Fruit fly (Drosophila melanogaster) whole organism, embryonic: ENCODE measurements around the gene udt.
A peak's percentile ranks its signal among the peaks of the same experiment; 100 is the strongest.

Experiments
- Abd-B ChIP-seq: fragments of 200-800 bp; sonication (Bioruptor generic); optimal IDR thresholded peaks from 2 replicates; lab custom pipeline; 2018; ENCODE audit warnings: missing biosample characterization, mild to moderate bottlenecking, missing genetic modification characterization, moderate library complexity
- Asciz ChIP-seq: fragments of 200-800 bp; sonication (Bioruptor generic); optimal IDR thresholded peaks from 2 replicates; lab custom pipeline; 2017; ENCODE audit warnings: missing biosample characterization, mild to moderate bottlenecking, missing genetic modification characterization, missing genetic modification reagents
- C15 ChIP-seq: fragments of 200-800 bp; sonication (Bioruptor generic); IDR thresholded peaks from 3 replicates; pipeline ENCODE4 v1.3.6; 2022; ENCODE audit warnings: missing biosample characterization, missing genetic modification characterization
- CG12155 ChIP-seq: fragments of 200-800 bp; sonication (Bioruptor generic); optimal IDR thresholded peaks from 3 replicates; lab custom pipeline; 2016; ENCODE audit warnings: missing biosample characterization, missing genetic modification characterization
- CG12391 ChIP-seq: fragments of 200-800 bp; sonication (Bioruptor generic); optimal IDR thresholded peaks from 3 replicates; lab custom pipeline; 2018; ENCODE audit warnings: missing biosample characterization, mild to moderate bottlenecking, missing genetic modification characterization, moderate library complexity
- CG12942 ChIP-seq: fragments of 200-800 bp; sonication (Bioruptor generic); optimal IDR thresholded peaks from 3 replicates; lab custom pipeline; 2016; ENCODE audit warnings: missing biosample characterization, missing genetic modification characterization
- CG13123 ChIP-seq: fragments of 200-800 bp; sonication (Bioruptor generic); optimal IDR thresholded peaks from 2 replicates; lab custom pipeline; 2016; ENCODE audit warnings: missing biosample characterization, missing genetic modification characterization
- CG14965 ChIP-seq: fragments of 200-800 bp; sonication (Bioruptor generic); optimal IDR thresholded peaks from 2 replicates; lab custom pipeline; 2016; ENCODE audit warnings: missing biosample characterization, missing genetic modification characterization, borderline replicate concordance
- CG15479 ChIP-seq: fragments of 200-800 bp; sonication (Bioruptor generic); optimal IDR thresholded peaks from 3 replicates; lab custom pipeline; 2019; ENCODE audit warnings: missing biosample characterization, mild to moderate bottlenecking, missing genetic modification characterization, moderate library complexity
- CG15601 ChIP-seq: fragments of 200-800 bp; sonication (Bioruptor generic); optimal IDR thresholded peaks from 3 replicates; lab custom pipeline; 2019; ENCODE audit warnings: missing biosample characterization, mild to moderate bottlenecking, missing genetic modification characterization, moderate library complexity
- CG16779 ChIP-seq: fragments of 200-800 bp; sonication (Bioruptor generic); IDR thresholded peaks from 2 replicates; pipeline ENCODE4 v1.3.6; 2022; ENCODE audit warnings: missing biosample characterization, missing genetic modification characterization
- CG17186 ChIP-seq: fragments of 200-800 bp; sonication (Bioruptor generic); optimal IDR thresholded peaks from 3 replicates; lab custom pipeline; 2017; ENCODE audit warnings: missing biosample characterization, missing genetic modification reagents, missing genetic modification characterization
- CG17568 ChIP-seq: fragments of 200-800 bp; sonication (Bioruptor generic); optimal IDR thresholded peaks from 2 replicates; lab custom pipeline; 2018; ENCODE audit warnings: missing biosample characterization, mild to moderate bottlenecking, missing genetic modification characterization, moderate library complexity
- CG18599 ChIP-seq: fragments of 200-800 bp; sonication (Bioruptor generic); optimal IDR thresholded peaks from 3 replicates; lab custom pipeline; 2017; ENCODE audit warnings: missing biosample characterization, missing genetic modification characterization, mild to moderate bottlenecking, moderate library complexity, missing genetic modification reagents
- CG2202 ChIP-seq: fragments of 200-800 bp; sonication (Bioruptor generic); optimal IDR thresholded peaks from 2 replicates; lab custom pipeline; 2018; ENCODE audit warnings: missing biosample characterization, mild to moderate bottlenecking, missing genetic modification characterization
- CG32532 ChIP-seq: fragments of 200-800 bp; sonication (Bioruptor generic); IDR thresholded peaks from 2 replicates; pipeline ENCODE4 v1.3.6; 2022; ENCODE audit warnings: missing biosample characterization, missing genetic modification characterization
- CG4730 ChIP-seq: fragments of 200-800 bp; sonication (Bioruptor generic); IDR thresholded peaks from 2 replicates; pipeline ENCODE4 v1.3.6; 2022; ENCODE audit warnings: missing biosample characterization, missing genetic modification characterization
- CG6683 ChIP-seq: fragments of 200-800 bp; sonication (Bioruptor generic); optimal IDR thresholded peaks from 2 replicates; lab custom pipeline; 2017; ENCODE audit warnings: missing biosample characterization, mild to moderate bottlenecking, missing genetic modification characterization, missing genetic modification reagents
- CG7556 ChIP-seq: fragments of 200-800 bp; sonication (Bioruptor generic); optimal IDR thresholded peaks from 2 replicates; lab custom pipeline; 2017; ENCODE audit warnings: missing biosample characterization, mild to moderate bottlenecking, missing genetic modification characterization
- CG8765 ChIP-seq: fragments of 200-800 bp; sonication (Bioruptor generic); IDR thresholded peaks from 2 replicates; pipeline ENCODE4 v1.3.6; 2022; ENCODE audit warnings: missing biosample characterization, missing genetic modification characterization
- CG9437 ChIP-seq: fragments of 200-800 bp; sonication (Bioruptor generic); optimal IDR thresholded peaks from 2 replicates; lab custom pipeline; 2018; ENCODE audit warnings: missing biosample characterization, mild to moderate bottlenecking, missing genetic modification characterization
- CG9932 ChIP-seq: fragments of 200-800 bp; sonication (Bioruptor generic); IDR thresholded peaks from 2 replicates; pipeline ENCODE4 v1.3.6; 2022; ENCODE audit warnings: missing biosample characterization, missing genetic modification characterization
- D ChIP-seq, 2 experiments: fragments of 200-800 bp in 1 of 2; fragments of >200 bp in 1 of 2; sonication (Bioruptor generic) in 1 of 2; optimal IDR thresholded peaks; 2 replicates in 1 of 2; 3 replicates in 1 of 2; lab custom pipeline; 2017; ENCODE audit warnings: mild to moderate bottlenecking in 1 of 2, missing biosample characterization in 1 of 2, missing genetic modification characterization in 1 of 2, missing genetic modification reagents in 1 of 2
- Dad ChIP-seq: fragments of 200-800 bp; sonication (Bioruptor generic); optimal IDR thresholded peaks from 3 replicates; lab custom pipeline; 2016; ENCODE audit warnings: missing biosample characterization, missing genetic modification characterization
- Dip3 ChIP-seq: fragments of 200-800 bp; sonication (Bioruptor generic); optimal IDR thresholded peaks from 3 replicates; lab custom pipeline; 2016; ENCODE audit warnings: missing biosample characterization, missing genetic modification characterization
- Fer2 ChIP-seq: fragments of 200-800 bp; sonication (Bioruptor generic); optimal IDR thresholded peaks from 2 replicates; lab custom pipeline; 2018; ENCODE audit warnings: missing biosample characterization, mild to moderate bottlenecking, missing genetic modification characterization, moderate library complexity
- H2.0 ChIP-seq: fragments of 200-800 bp; sonication (Bioruptor generic); IDR thresholded peaks from 2 replicates; pipeline ENCODE4 v1.3.6; 2022; ENCODE audit warnings: missing biosample characterization, missing genetic modification characterization
- HHEX ChIP-seq: fragments of 200-800 bp; sonication (Bioruptor generic); optimal IDR thresholded peaks from 3 replicates; lab custom pipeline; 2017; ENCODE audit warnings: missing biosample characterization, mild to moderate bottlenecking, missing genetic modification characterization, missing genetic modification reagents
- Hr39 ChIP-seq: fragments of >200 bp; optimal IDR thresholded peaks from 2 replicates; lab custom pipeline; 2017
- Hr51 ChIP-seq, 2 experiments: fragments of 200-800 bp; sonication (Bioruptor generic); optimal IDR thresholded peaks; 2 replicates in 1 of 2; 3 replicates in 1 of 2; lab custom pipeline; 2016 to 2018; ENCODE audit warnings: missing biosample characterization in 2 of 2, missing genetic modification characterization in 2 of 2, mild to moderate bottlenecking in 1 of 2, moderate library complexity in 1 of 2
- Meics ChIP-seq: fragments of 200-800 bp; sonication (Bioruptor generic); optimal IDR thresholded peaks from 2 replicates; lab custom pipeline; 2017; ENCODE audit warnings: missing biosample characterization, mild to moderate bottlenecking, missing genetic modification characterization
- Oaz ChIP-seq: fragments of 200-800 bp; sonication (Bioruptor generic); IDR thresholded peaks from 2 replicates; pipeline ENCODE4 v1.3.6; 2022; ENCODE audit warnings: missing biosample characterization, missing genetic modification characterization
- Spps ChIP-seq: fragments of 200-800 bp; sonication (Bioruptor generic); optimal IDR thresholded peaks from 2 replicates; lab custom pipeline; 2018; ENCODE audit warnings: missing biosample characterization, mild to moderate bottlenecking, missing genetic modification characterization
- amos ChIP-seq: fragments of 200-800 bp; sonication (Bioruptor generic); IDR thresholded peaks from 2 replicates; pipeline ENCODE4 v1.3.6; 2022; ENCODE audit warnings: missing biosample characterization, missing genetic modification characterization; ENCODE audit not compliant: partially characterized antibody
- cas ChIP-seq: fragments of 200-800 bp; sonication (Bioruptor generic); IDR thresholded peaks from 2 replicates; pipeline ENCODE4 v1.3.6; 2022; ENCODE audit warnings: missing biosample characterization, missing genetic modification characterization
- corto ChIP-seq: fragments of 200-800 bp; sonication (Bioruptor generic); optimal IDR thresholded peaks from 2 replicates; lab custom pipeline; 2016; ENCODE audit warnings: missing biosample characterization, mild to moderate bottlenecking, missing genetic modification characterization, moderate library complexity
- crp ChIP-seq, 2 experiments: fragments of 200-800 bp; sonication (Bioruptor generic); optimal IDR thresholded peaks; 2 replicates in 1 of 2; 3 replicates in 1 of 2; lab custom pipeline; 2017; ENCODE audit warnings: missing biosample characterization in 2 of 2, missing genetic modification characterization in 2 of 2, mild to moderate bottlenecking in 1 of 2, moderate library complexity in 1 of 2
- fd102C ChIP-seq: fragments of 200-800 bp; sonication (Bioruptor generic); optimal IDR thresholded peaks from 2 replicates; lab custom pipeline; 2018; ENCODE audit warnings: missing biosample characterization, mild to moderate bottlenecking, missing genetic modification characterization, moderate library complexity
- fd3F ChIP-seq: fragments of 200-800 bp; sonication (Bioruptor generic); optimal IDR thresholded peaks from 2 replicates; lab custom pipeline; 2018; ENCODE audit warnings: missing biosample characterization, mild to moderate bottlenecking, missing genetic modification characterization, moderate library complexity
- grn ChIP-seq: fragments of 200-800 bp; sonication (Bioruptor generic); optimal IDR thresholded peaks from 3 replicates; lab custom pipeline; 2017; ENCODE audit warnings: missing biosample characterization, missing genetic modification characterization
- knrl ChIP-seq: fragments of 200-800 bp; sonication (Bioruptor generic); IDR thresholded peaks from 3 replicates; pipeline ENCODE4 v1.3.6; 2022; ENCODE audit warnings: missing biosample characterization, missing genetic modification characterization; ENCODE audit not compliant: partially characterized antibody
- nerfin-2 ChIP-seq: fragments of 200-800 bp; sonication (Bioruptor generic); IDR thresholded peaks from 2 replicates; pipeline ENCODE4 v1.3.6; 2022; ENCODE audit warnings: missing biosample characterization, missing genetic modification characterization; ENCODE audit not compliant: partially characterized antibody
- pb ChIP-seq: fragments of 200-800 bp; sonication (Bioruptor generic); optimal IDR thresholded peaks from 3 replicates; lab custom pipeline; 2016; ENCODE audit warnings: missing biosample characterization, missing genetic modification characterization
- row ChIP-seq: fragments of 200-800 bp; sonication (Bioruptor generic); IDR thresholded peaks from 3 replicates; pipeline ENCODE4 v1.3.6; 2022; ENCODE audit warnings: missing biosample characterization, missing genetic modification characterization
- run ChIP-seq: fragments of 200-800 bp; sonication (Bioruptor generic); optimal IDR thresholded peaks from 3 replicates; lab custom pipeline; 2018; ENCODE audit warnings: missing biosample characterization, mild to moderate bottlenecking, missing genetic modification characterization
- shn ChIP-seq: fragments of 200-800 bp; sonication (Bioruptor generic); optimal IDR thresholded peaks from 3 replicates; lab custom pipeline; 2016; ENCODE audit warnings: missing biosample characterization, missing genetic modification characterization
- slp2 ChIP-seq: fragments of 200-800 bp; sonication (Bioruptor generic); optimal IDR thresholded peaks from 2 replicates; lab custom pipeline; 2016; ENCODE audit warnings: missing biosample characterization, missing genetic modification characterization
- tx ChIP-seq: fragments of 200-800 bp; sonication (Bioruptor generic); optimal IDR thresholded peaks from 2 replicates; lab custom pipeline; 2016; ENCODE audit warnings: missing biosample characterization, missing genetic modification characterization
- vvl ChIP-seq: fragments of 200-800 bp; sonication (Bioruptor generic); IDR thresholded peaks from 2 replicates; pipeline ENCODE4 v1.3.6; 2022; ENCODE audit warnings: missing biosample characterization, missing genetic modification characterization
- wek ChIP-seq: fragments of 200-800 bp; sonication (Bioruptor generic); optimal IDR thresholded peaks from 3 replicates; lab custom pipeline; 2018; ENCODE audit warnings: missing biosample characterization, mild to moderate bottlenecking, missing genetic modification characterization, moderate library complexity

Gene udt

DNA sequence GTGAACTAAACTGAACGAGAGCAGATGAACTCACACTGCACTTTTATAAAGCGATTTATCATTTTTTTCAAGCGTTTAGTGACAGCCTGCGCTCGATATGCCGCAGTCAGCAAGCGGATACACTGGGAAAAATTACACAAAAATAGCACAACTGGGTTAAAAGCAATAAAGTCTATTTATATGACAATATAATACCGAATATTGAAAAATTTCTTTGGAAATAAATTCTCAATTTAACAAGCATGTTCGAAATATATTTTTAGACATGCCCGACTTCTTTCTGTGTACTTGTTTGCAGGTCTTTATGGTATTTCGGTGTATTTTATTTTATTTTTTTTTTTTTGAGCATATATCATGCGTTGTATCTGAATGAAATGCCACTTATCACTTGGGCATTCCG lies 49.2 kb downstream of the udt start (continued):
- TF ChIP-seq row (GFP tag; lab: Robert Waterston, UW) = peak; percentile 84
- peak; percentile 45 for TF ChIP-seq fd102C (GFP tag; lab: Kevin White, UChicago)
- no peak for TF ChIP-seq Meics
- TF ChIP-seq pb (GFP tag; lab: Kevin White, UChicago) = peak; percentile 11
- TF ChIP-seq CG12942 (GFP tag; lab: Kevin White, UChicago) = peak; percentile 40
- no peak for TF ChIP-seq Hr39 (lab: Kevin White, UChicago)
- no peak for TF ChIP-seq knrl
- no peak for TF ChIP-seq shn (GFP tag; lab: Kevin White, UChicago)
- peak; percentile 43 for TF ChIP-seq HHEX (GFP tag; lab: Kevin White, UChicago)
- no peak for TF ChIP-seq Dip3 (GFP tag; lab: Kevin White, UChicago)
- no peak for TF ChIP-seq nerfin-2
- peak; percentile 44 for TF ChIP-seq slp2 (GFP tag; lab: Kevin White, UChicago)
- TF ChIP-seq Spps (tag; lab: Kevin White, UChicago) = peak; percentile 33
- TF ChIP-seq CG6683 (GFP tag; lab: Kevin White, UChicago) = no peak
- no peak for TF ChIP-seq CG9932
- peak; percentile 1 for TF ChIP-seq run (tag; lab: Kevin White, UChicago)
- peak; percentile 48 for TF ChIP-seq CG15601 (tag; lab: Kevin White, UChicago)
- TF ChIP-seq H2.0 (GFP tag; lab: Robert Waterston, UW) = peak; percentile 57
- TF ChIP-seq Fer2 = no peak
- no peak for TF ChIP-seq CG16779 (GFP tag; lab: Robert Waterston, UW)
- no peak for TF ChIP-seq CG32532 (GFP tag; lab: Robert Waterston, UW)
- peak; percentile 75 for TF ChIP-seq CG12391 (tag; lab: Kevin White, UChicago)
- peak; percentile 29 for TF ChIP-seq CG2202 (tag; lab: Kevin White, UChicago)
- TF ChIP-seq CG7556 (GFP tag; lab: Kevin White, UChicago) = peak; percentile 45
- TF ChIP-seq Dad = peak; percentile 51
- peak; percentile 29 for TF ChIP-seq Asciz (GFP tag; lab: Kevin White, UChicago)
- TF ChIP-seq CG13123 (GFP tag; lab: Kevin White, UChicago) = peak; percentile 34
- TF ChIP-seq fd3F (GFP tag; lab: Kevin White, UChicago) = peak; percentile 40
- TF ChIP-seq Hr51 (GFP tag; optimal IDR thresholded peaks at IDR 0.05; lab: Kevin White, UChicago) = peak in 1 of 2 experiments; percentile 77
- no peak for TF ChIP-seq tx
- no peak for TF ChIP-seq CG17186
- no peak for TF ChIP-seq CG15479
- no peak for TF ChIP-seq grn (GFP tag; lab: Kevin White, UChicago)
- no peak for TF ChIP-seq CG14965 (GFP tag; lab: Kevin White, UChicago)
- TF ChIP-seq CG9437 = peak; percentile 22
- TF ChIP-seq D (optimal IDR thresholded peaks at IDR 0.05; lab: Kevin White, UChicago) = no peak
- peak; percentile 69 for TF ChIP-seq D (GFP tag; optimal IDR thresholded peaks at IDR 0.05; lab: Kevin White, UChicago)
- no peak for TF ChIP-seq C15 (GFP tag; lab: Robert Waterston, UW)
- peak; percentile 51; the same call in 1 of the 2 replicates for TF ChIP-seq CG8765 (GFP tag; lab: Robert Waterston, UW)
- peak; percentile 34 for TF ChIP-seq CG18599 (GFP tag; lab: Kevin White, UChicago)
- TF ChIP-seq CG17568 (GFP tag; lab: Kevin White, UChicago) = peak; percentile 42
- TF ChIP-seq corto (GFP tag; lab: Kevin White, UChicago) = peak; percentile 36
- TF ChIP-seq vvl (GFP tag; lab: Robert Waterston, UW) = peak; percentile 74
- TF ChIP-seq CG12155 (GFP tag; lab: Kevin White, UChicago) = peak; percentile 50
- peak; percentile 54 for TF ChIP-seq Oaz (GFP tag; lab: Robert Waterston, UW)
- TF ChIP-seq wek = no peak
- no peak for TF ChIP-seq cas (GFP tag; lab: Robert Waterston, UW)
- TF ChIP-seq Abd-B (GFP tag; lab: Kevin White, UChicago) = peak; percentile 70
- TF ChIP-seq amos = no peak
- TF ChIP-seq crp (GFP tag; optimal IDR thresholded peaks at IDR 0.05; lab: Kevin White, UChicago) = no peak
- TF ChIP-seq CG4730 (GFP tag; lab: Robert Waterston, UW) = 0 out of 2 replicates have a peak, but pooled peaks have one; percentile 15
